Fruit fly (Drosophila melanogaster) whole organism, pupa: ENCODE results near the gene CG14424.

Source experiments
- CG12605 ChIP-seq: fragments of 200-800 bp; sonication (Bioruptor generic); IDR thresholded peaks from 2 replicates; pipeline ENCODE4 v1.3.6; 2022; ENCODE audit warnings: missing biosample characterization, missing genetic modification characterization
- CG8301 ChIP-seq: fragments of 200-800 bp; sonication (Bioruptor generic); optimal IDR thresholded peaks from 2 replicates; lab custom pipeline; 2018; ENCODE audit warnings: missing biosample characterization, mild to moderate bottlenecking, missing genetic modification characterization
- CG9948 ChIP-seq: fragments of 200-800 bp; sonication (Bioruptor generic); optimal IDR thresholded peaks from 2 replicates; lab custom pipeline; 2018; ENCODE audit warnings: missing biosample characterization, mild to moderate bottlenecking, missing genetic modification characterization, moderate library complexity
- EcR ChIP-seq: fragments of 200-800 bp; sonication (Bioruptor generic); optimal IDR thresholded peaks from 3 replicates; lab custom pipeline; 2019; ENCODE audit warnings: missing biosample characterization, missing genetic modification characterization, mild to moderate bottlenecking, moderate library complexity, missing genetic modification reagents
- Ets98B ChIP-seq: fragments of 200-800 bp; sonication (Bioruptor generic); IDR thresholded peaks from 2 replicates; pipeline ENCODE4 v1.3.6; 2022; ENCODE audit warnings: missing biosample characterization, missing genetic modification characterization
- Pif1A ChIP-seq: fragments of 200-800 bp; sonication (Bioruptor generic); optimal IDR thresholded peaks from 3 replicates; lab custom pipeline; 2016; ENCODE audit warnings: missing biosample characterization, missing genetic modification characterization
- Snoo ChIP-seq: fragments of 200-800 bp; sonication (Bioruptor generic); optimal IDR thresholded peaks from 3 replicates; lab custom pipeline; 2017; ENCODE audit warnings: missing biosample characterization, mild to moderate bottlenecking, missing genetic modification characterization, inconsistent platforms

DNA sequence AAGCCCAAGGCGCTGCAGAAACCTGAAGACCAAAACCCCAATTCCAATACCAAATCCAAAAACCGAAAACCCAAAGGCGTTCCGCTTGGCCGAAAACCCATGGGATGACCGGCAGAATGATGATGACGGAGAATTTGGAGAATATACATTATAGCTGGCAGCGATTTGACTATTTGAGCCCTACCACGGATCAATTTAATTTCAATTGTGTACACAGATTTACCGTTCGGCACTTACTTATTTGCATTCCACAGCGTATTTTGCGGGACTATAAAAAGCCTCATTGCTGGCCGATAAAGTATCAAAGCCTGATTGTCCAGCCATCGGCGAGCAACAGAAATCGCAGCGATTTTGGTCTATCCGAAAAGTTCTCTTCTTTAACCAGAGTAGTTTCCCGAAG is 18.0 kb upstream of the CG14424 start, which contains the start of gene CG14423:
- TF ChIP-seq CG12605 (GFP tag; lab: Robert Waterston, UW) (no peak), Snoo (tag; lab: Kevin White, UChicago) (no peak), EcR (GFP tag; lab: Kevin White, UChicago) (no peak), CG8301 (tag; lab: Kevin White, UChicago) (no peak), Ets98B (GFP tag; lab: Robert Waterston, UW) (no peak), Pif1A (GFP tag; lab: Kevin White, UChicago) (no peak), CG9948 (no peak)
